Fruit fly (Drosophila melanogaster) whole organism, prepupa: ENCODE measurements around the gene CG14196.

Experiments
- Blimp-1 ChIP-seq: fragments of 200-800 bp; sonication (Bioruptor generic); optimal IDR thresholded peaks from 3 replicates; lab custom pipeline; 2017; ENCODE audit warnings: missing biosample characterization, missing genetic modification characterization, mild to moderate bottlenecking, moderate library complexity, missing genetic modification reagents
- CG11762 ChIP-seq: fragments of 200-800 bp; sonication (Bioruptor generic); optimal IDR thresholded peaks from 3 replicates; lab custom pipeline; 2016; ENCODE audit warnings: missing biosample characterization, missing genetic modification characterization; ENCODE audit not compliant: insufficient read depth
- CG11902 ChIP-seq: fragments of 200-800 bp; sonication (Bioruptor generic); optimal IDR thresholded peaks from 3 replicates; lab custom pipeline; 2016; ENCODE audit warnings: missing biosample characterization, missing genetic modification characterization
- CG16779 ChIP-seq: fragments of 200-800 bp; sonication (Bioruptor generic); optimal IDR thresholded peaks from 3 replicates; lab custom pipeline; 2017; ENCODE audit warnings: missing biosample characterization, mild to moderate bottlenecking, missing genetic modification characterization
- CG3032 ChIP-seq: fragments of 200-800 bp; optimal IDR thresholded peaks from 2 replicates; lab custom pipeline; 2019; ENCODE audit warnings: missing biosample characterization, mild to moderate bottlenecking, missing genetic modification characterization, moderate library complexity
- CG31627 ChIP-seq: fragments of 200-800 bp; sonication (Bioruptor generic); optimal IDR thresholded peaks from 3 replicates; lab custom pipeline; 2016; ENCODE audit warnings: missing biosample characterization, missing genetic modification characterization
- CG32006 ChIP-seq: fragments of 200-800 bp; sonication (Bioruptor generic); optimal IDR thresholded peaks from 3 replicates; lab custom pipeline; 2017; ENCODE audit warnings: missing biosample characterization, mild to moderate bottlenecking, missing genetic modification characterization
- CG34406 ChIP-seq: fragments of 200-800 bp; sonication (Bioruptor generic); optimal IDR thresholded peaks from 3 replicates; lab custom pipeline; 2016; ENCODE audit warnings: missing biosample characterization, missing genetic modification characterization
- CG4318 ChIP-seq: fragments of 200-800 bp; sonication (Bioruptor generic); optimal IDR thresholded peaks from 3 replicates; lab custom pipeline; 2017; ENCODE audit warnings: missing biosample characterization, mild to moderate bottlenecking, missing genetic modification characterization
- CG6792 ChIP-seq: fragments of 200-800 bp; sonication (Bioruptor generic); optimal IDR thresholded peaks from 3 replicates; lab custom pipeline; 2016; ENCODE audit warnings: missing biosample characterization, missing genetic modification characterization
- CG6808 ChIP-seq: fragments of 200-800 bp; sonication (Bioruptor generic); optimal IDR thresholded peaks from 3 replicates; lab custom pipeline; 2017; ENCODE audit warnings: missing biosample characterization, missing genetic modification characterization, mild to moderate bottlenecking, moderate library complexity, missing genetic modification reagents
- CG8119 ChIP-seq: fragments of 200-800 bp; sonication (Bioruptor generic); IDR thresholded peaks from 3 replicates; pipeline ENCODE4 v1.3.6; 2022; ENCODE audit warnings: missing biosample characterization, missing genetic modification characterization
- Eip75B ChIP-seq: fragments of 200-800 bp; sonication (Bioruptor generic); optimal IDR thresholded peaks from 3 replicates; lab custom pipeline; 2016; ENCODE audit warnings: missing biosample characterization, missing genetic modification characterization
- Eip78C ChIP-seq: fragments of 200-800 bp; sonication (Bioruptor generic); peaks from one replicate; lab custom pipeline; 2016; ENCODE audit warnings: missing biosample characterization, missing genetic modification characterization
- Eip93F ChIP-seq: fragments of 200-800 bp; sonication (Bioruptor generic); optimal IDR thresholded peaks from 2 replicates; lab custom pipeline; 2016; ENCODE audit warnings: missing biosample characterization, mild to moderate bottlenecking, missing genetic modification characterization
- Ets21C ChIP-seq: fragments of 200-800 bp; sonication (Bioruptor generic); optimal IDR thresholded peaks from 3 replicates; lab custom pipeline; 2016; ENCODE audit warnings: missing biosample characterization, missing genetic modification characterization
- Hr38 ChIP-seq: sonication (Bioruptor generic); optimal IDR thresholded peaks from 2 replicates; lab custom pipeline; 2016; ENCODE audit warnings: missing biosample characterization, missing genetic modification characterization
- Hr39 ChIP-seq: fragments of 200-800 bp; sonication (Bioruptor generic); optimal IDR thresholded peaks from 2 replicates; lab custom pipeline; 2016; ENCODE audit warnings: missing biosample characterization, missing genetic modification characterization
- Lpt ChIP-seq: fragments of 200-800 bp; sonication (Bioruptor generic); optimal IDR thresholded peaks from 3 replicates; lab custom pipeline; 2016; ENCODE audit warnings: missing biosample characterization, missing genetic modification characterization
- Met ChIP-seq: fragments of 200-800 bp; sonication (Bioruptor generic); optimal IDR thresholded peaks from 3 replicates; lab custom pipeline; 2016; ENCODE audit warnings: missing biosample characterization, missing genetic modification characterization
- OdsH ChIP-seq: fragments of 200-800 bp; sonication (Bioruptor generic); optimal IDR thresholded peaks from 3 replicates; lab custom pipeline; 2016; ENCODE audit warnings: missing biosample characterization, missing genetic modification characterization
- Smox ChIP-seq: fragments of 200-800 bp; sonication (Bioruptor generic); optimal IDR thresholded peaks from 3 replicates; lab custom pipeline; 2016; ENCODE audit warnings: missing biosample characterization, missing genetic modification characterization
- Sox102F ChIP-seq: fragments of 200-800 bp; sonication (Bioruptor generic); optimal IDR thresholded peaks from 2 replicates; lab custom pipeline; 2016; ENCODE audit warnings: missing biosample characterization, mild to moderate bottlenecking, missing genetic modification characterization
- Sox15 ChIP-seq: fragments of 200-800 bp; sonication (Bioruptor generic); optimal IDR thresholded peaks from 3 replicates; lab custom pipeline; 2016; ENCODE audit warnings: missing biosample characterization, missing genetic modification characterization
- acj6 ChIP-seq: fragments of 200-800 bp; sonication (Bioruptor generic); optimal IDR thresholded peaks from 3 replicates; lab custom pipeline; 2016; ENCODE audit warnings: missing biosample characterization, missing genetic modification characterization
- dac ChIP-seq: fragments of 200-800 bp; sonication (Bioruptor generic); optimal IDR thresholded peaks from 2 replicates; lab custom pipeline; 2017; ENCODE audit warnings: missing biosample characterization, mild to moderate bottlenecking, missing genetic modification characterization
- esn ChIP-seq: fragments of 200-800 bp; sonication (Bioruptor generic); optimal IDR thresholded peaks from 2 replicates; lab custom pipeline; 2016; ENCODE audit warnings: missing biosample characterization, mild to moderate bottlenecking, missing genetic modification characterization, moderate library complexity
- lz ChIP-seq: fragments of 200-800 bp; sonication (Bioruptor generic); optimal IDR thresholded peaks from 3 replicates; lab custom pipeline; 2016; ENCODE audit warnings: missing biosample characterization, missing genetic modification characterization
- net ChIP-seq: fragments of 200-800 bp; sonication (Bioruptor generic); optimal IDR thresholded peaks from 3 replicates; lab custom pipeline; 2016; ENCODE audit warnings: missing biosample characterization, missing genetic modification characterization
- salr ChIP-seq, 2 experiments: fragments of 200-800 bp; sonication (Bioruptor generic); optimal IDR thresholded peaks; 3 replicates each; lab custom pipeline; 2016 to 2018; ENCODE audit warnings: missing biosample characterization in 2 of 2, missing genetic modification characterization in 2 of 2, mild to moderate bottlenecking in 1 of 2
- spab ChIP-seq: fragments of 200-800 bp; sonication (Bioruptor generic); optimal IDR thresholded peaks from 2 replicates; lab custom pipeline; 2017; ENCODE audit warnings: missing biosample characterization, mild to moderate bottlenecking, missing genetic modification characterization, missing genetic modification reagents
- ss ChIP-seq, 2 experiments: fragments of 200-800 bp; sonication (Bioruptor generic); optimal IDR thresholded peaks; 2 replicates in 1 of 2; 3 replicates in 1 of 2; lab custom pipeline; 2017 to 2018; ENCODE audit warnings: mild to moderate bottlenecking in 2 of 2, missing biosample characterization in 2 of 2, missing genetic modification characterization in 2 of 2, moderate library complexity in 1 of 2
- svp ChIP-seq: fragments of 200-800 bp; sonication (Bioruptor generic); peaks from one replicate; lab custom pipeline; 2016; ENCODE audit warnings: missing biosample characterization, missing genetic modification characterization
- vri ChIP-seq: fragments of 200-800 bp; sonication (Bioruptor generic); optimal IDR thresholded peaks from 3 replicates; lab custom pipeline; 2016; ENCODE audit warnings: missing biosample characterization, mild to moderate bottlenecking, missing genetic modification characterization

CG14196 gene

DNA sequence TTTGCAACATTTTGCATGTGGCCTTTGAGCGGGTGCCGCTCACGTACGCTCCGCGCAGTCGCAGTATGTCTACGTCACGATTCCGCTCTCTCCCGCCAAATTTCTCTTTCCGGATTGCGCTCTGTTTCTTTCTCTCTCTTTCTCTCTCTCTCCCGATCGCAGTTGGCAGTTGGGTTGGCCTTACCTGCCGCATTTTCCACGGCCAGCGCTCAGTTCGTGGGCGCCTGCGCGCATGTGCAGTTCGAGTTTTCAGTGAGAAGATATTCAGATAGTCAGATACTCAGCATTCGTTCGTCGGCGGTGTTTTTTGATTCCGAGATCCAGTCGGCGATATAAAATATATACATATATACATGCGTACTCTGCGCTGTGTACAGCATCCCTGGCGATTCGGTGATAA, 21.2 kb downstream of the CG14196 start, which contains the start of gene CG7884 (continued):
- TF ChIP-seq CG11762 (GFP tag; lab: Kevin White, UChicago) (no peak), Eip75B (GFP tag; lab: Kevin White, UChicago) (no peak), Hr38 (GFP tag; lab: Kevin White, UChicago) (no peak), CG3032 (tag; lab: Kevin White, UChicago) (no peak), acj6 (GFP tag; lab: Kevin White, UChicago) (no peak), salr (GFP tag; optimal IDR thresholded peaks at IDR 0.05; lab: Kevin White, UChicago) (no peak)

DNA sequence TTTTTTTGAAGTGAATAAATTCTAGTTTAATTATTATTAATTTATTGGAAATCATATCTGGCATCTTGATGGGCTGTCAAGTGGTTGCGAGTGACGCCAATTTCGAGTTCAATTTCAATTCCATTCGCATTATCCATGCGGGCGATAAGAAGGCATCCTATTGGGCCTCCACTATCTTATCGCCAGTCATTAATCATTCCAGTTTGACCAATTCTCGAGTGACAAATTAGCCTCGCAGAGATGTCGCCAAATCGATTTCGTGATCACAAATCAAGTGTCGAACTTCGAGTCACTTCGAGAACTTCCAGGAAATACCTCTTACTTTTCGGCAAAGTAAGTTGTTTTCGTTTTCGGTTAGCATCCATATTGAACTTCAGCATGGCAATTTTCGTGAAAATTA, 25.0 kb downstream of the CG14196 start:
- TF ChIP-seq CG11902: no peak
- TF ChIP-seq spab: no peak

DNA sequence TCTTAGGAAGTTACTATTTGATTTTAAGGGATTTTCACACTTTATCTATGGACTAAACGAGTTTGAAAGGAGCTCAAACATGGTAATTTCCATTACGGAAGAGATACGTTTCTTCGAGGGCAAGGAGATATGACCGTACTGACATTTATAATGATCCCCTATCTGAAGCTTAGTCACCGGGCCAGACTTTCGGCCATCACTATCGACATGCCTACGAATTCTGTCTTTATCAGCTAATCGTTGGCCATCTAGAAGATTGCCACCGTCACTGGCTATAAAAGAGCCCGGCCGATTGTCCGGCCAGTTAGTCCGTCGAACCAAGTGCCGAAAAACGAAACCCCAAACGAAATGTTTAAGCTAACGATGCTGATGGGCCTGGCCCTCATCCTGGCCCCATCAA, 26.4 kb downstream of the CG14196 start, which contains the start of gene Muc18B:
Muc18B (plus strand) TSS at position 301 of the 400 bp plus-strand sequence.
- no peak for TF ChIP-seq Hr39 (GFP tag; lab: Kevin White, UChicago)
- no peak for TF ChIP-seq CG6808 (GFP tag; lab: Kevin White, UChicago)
- TF ChIP-seq CG4318 (GFP tag; lab: Kevin White, UChicago): no peak
- TF ChIP-seq vri (GFP tag; lab: Kevin White, UChicago): no peak
- TF ChIP-seq svp (GFP tag; lab: Kevin White, UChicago): no peak
- TF ChIP-seq esn (GFP tag; lab: Kevin White, UChicago): no peak
- TF ChIP-seq CG6792: no peak
- TF ChIP-seq Blimp-1 (GFP tag; lab: Kevin White, UChicago): no peak
- no peak for TF ChIP-seq Smox (GFP tag; lab: Kevin White, UChicago)
- TF ChIP-seq CG34406 (GFP tag; lab: Kevin White, UChicago): no peak
- no peak for TF ChIP-seq net
- TF ChIP-seq Eip78C (GFP tag; lab: Kevin White, UChicago): no peak
- TF ChIP-seq OdsH (GFP tag; lab: Kevin White, UChicago): no peak
- TF ChIP-seq lz (GFP tag; lab: Kevin White, UChicago): no peak

DNA sequence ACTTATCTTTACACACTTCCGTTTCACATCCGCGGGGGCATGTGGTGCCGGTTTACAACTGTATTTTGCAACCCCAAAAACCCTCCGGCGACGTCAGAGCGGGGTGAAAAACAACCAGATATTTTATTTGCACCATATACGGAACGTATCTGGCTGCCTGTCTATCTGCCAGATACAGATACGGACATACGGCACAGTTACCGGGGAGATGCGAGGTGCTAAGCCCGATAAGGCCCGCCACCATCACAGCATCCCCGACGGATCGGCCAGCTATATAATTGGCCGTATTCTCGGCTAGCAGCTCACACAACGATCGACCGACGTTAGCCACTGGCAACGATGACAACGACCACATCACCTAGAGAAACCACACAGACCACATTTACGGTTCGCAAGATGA, 28.7 kb downstream of the CG14196 start, which contains the start of gene Mur18B:
Mur18B (plus strand) TSS at position 301 of the 400 bp plus-strand sequence.
- TF ChIP-seq Blimp-1 (GFP tag; lab: Kevin White, UChicago) (no peak), CG8119 (no peak), Met (GFP tag; lab: Kevin White, UChicago) (no peak), Sox15 (GFP tag; lab: Kevin White, UChicago) (no peak), Ets21C (GFP tag; lab: Kevin White, UChicago) (no peak), CG16779 (tag; lab: Kevin White, UChicago) (no peak), CG32006 (GFP tag; lab: Kevin White, UChicago) (no peak), CG31627 (GFP tag; lab: Kevin White, UChicago) (no peak), Lpt (GFP tag; lab: Kevin White, UChicago) (no peak), ss (GFP tag; optimal IDR thresholded peaks at IDR 0.05; lab: Kevin White, UChicago) (no peak), CG11762 (GFP tag; lab: Kevin White, UChicago) (no peak), OdsH (GFP tag; lab: Kevin White, UChicago) (no peak)

DNA sequence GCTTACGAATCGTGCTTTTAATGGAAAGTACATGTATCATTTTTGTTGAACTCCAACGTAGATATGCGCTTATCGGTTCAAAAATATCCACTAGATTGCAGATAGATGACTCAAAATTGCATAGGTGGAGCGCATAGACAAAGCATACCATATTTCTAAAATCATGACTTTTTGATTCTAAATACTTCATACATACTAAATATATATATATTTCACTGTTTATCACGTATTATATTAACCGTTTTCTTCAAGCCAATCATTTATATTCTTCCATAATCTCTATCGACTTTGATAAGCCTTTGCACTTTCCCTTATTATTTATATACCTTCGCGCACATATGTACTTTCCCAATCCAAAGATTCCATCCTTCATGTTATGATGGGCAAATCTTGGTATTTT, 29.7 kb downstream of the CG14196 start, which contains the start of gene CG14195:
CG14195 (minus strand) TSS at position 101 of the 400 bp plus-strand sequence.
- no peak for TF ChIP-seq Met (GFP tag; lab: Kevin White, UChicago)
- TF ChIP-seq dac (GFP tag; lab: Kevin White, UChicago): no peak
- no peak for TF ChIP-seq Sox102F (GFP tag; lab: Kevin White, UChicago)
- no peak for TF ChIP-seq Sox15 (GFP tag; lab: Kevin White, UChicago)
- TF ChIP-seq CG16779 (tag; lab: Kevin White, UChicago): no peak
- no peak for TF ChIP-seq Eip93F
- TF ChIP-seq, all 60 proteins: peak for 0
